Worm (Caenorhabditis elegans) whole organism, L1 larva: ENCODE data around the gene tgn-38.

ENCODE experiments used
- F16B12.6 ChIP-seq: fragments of 150-350 bp; optimal IDR thresholded peaks from 2 replicates; lab custom pipeline; 2014; ENCODE audit warnings: missing biosample characterization, missing genetic modification characterization
- alr-1 ChIP-seq: fragments of 200-800 bp; sonication (Bioruptor generic); optimal IDR thresholded peaks from 2 replicates; lab custom pipeline; 2018; ENCODE audit warnings: borderline replicate concordance, mild to moderate bottlenecking, missing genetic modification characterization, missing compliant biosample characterization
- aly-2 ChIP-seq: fragments of 150-350 bp; optimal IDR thresholded peaks from 2 replicates; lab custom pipeline; 2014; ENCODE audit warnings: missing biosample characterization, missing genetic modification characterization
- ama-1 ChIP-seq: fragments of 150-350 bp; optimal IDR thresholded peaks from 2 replicates; lab custom pipeline; 2014
- blmp-1 ChIP-seq: fragments of 150-350 bp; optimal IDR thresholded peaks from 2 replicates; lab custom pipeline; 2014; ENCODE audit warnings: missing biosample characterization, missing genetic modification characterization
- ceh-90 ChIP-seq: sonication (generic microtip); optimal IDR thresholded peaks from 2 replicates; lab custom pipeline; 2016; ENCODE audit warnings: missing genetic modification characterization, missing compliant biosample characterization
- ces-1 ChIP-seq: fragments of 150-350 bp; optimal IDR thresholded peaks from 2 replicates; lab custom pipeline; 2014; ENCODE audit warnings: missing biosample characterization, missing genetic modification reagents, missing genetic modification characterization
- efl-1 ChIP-seq, 4 experiments: fragments of 150-350 bp; optimal IDR thresholded peaks in 3 of 4; peaks in 1 of 4; 1 replicate in 1 of 4; 2 replicates in 3 of 4; lab custom pipeline; 2014; ENCODE audit warnings: missing biosample characterization in 2 of 4, missing genetic modification characterization in 2 of 4, missing genetic modification reagents in 2 of 4
- egl-27 ChIP-seq, 2 experiments: fragments of 150-350 bp in 1 of 2; sonication (generic microtip); optimal IDR thresholded peaks; 3 replicates each; lab custom pipeline; 2017 to 2018; ENCODE audit warnings: missing biosample characterization in 2 of 2, missing genetic modification characterization in 2 of 2, missing genetic modification reagents in 2 of 2
- elt-2 ChIP-seq: sonication (generic microtip); optimal IDR thresholded peaks from 2 replicates; lab custom pipeline; 2016; ENCODE audit warnings: missing genetic modification characterization, mild to moderate bottlenecking, inconsistent platforms, missing compliant biosample characterization, missing genetic modification reagents
- elt-3 ChIP-seq, 6 experiments: fragments of 150-350 bp in 1 of 6; sonication (generic microtip); optimal IDR thresholded peaks; 2 replicates each; lab custom pipeline; 2017 to 2018; ENCODE audit warnings: missing biosample characterization in 6 of 6, missing genetic modification characterization in 6 of 6, inconsistent platforms in 1 of 6
- ets-5 ChIP-seq: fragments of 200-800 bp; sonication (Bioruptor generic); IDR thresholded peaks from 2 replicates; pipeline ENCODE4 v1.3.6; 2022; ENCODE audit warnings: missing genetic modification characterization, missing compliant biosample characterization
- fkh-10 ChIP-seq: sonication (generic microtip); optimal IDR thresholded peaks from 2 replicates; lab custom pipeline; 2017; ENCODE audit warnings: missing biosample characterization, missing genetic modification reagents, missing genetic modification characterization
- fkh-4 ChIP-seq: sonication (generic microtip); optimal IDR thresholded peaks from 2 replicates; lab custom pipeline; 2016; ENCODE audit warnings: missing compliant biosample characterization, missing genetic modification characterization, borderline replicate concordance
- fkh-8 ChIP-seq: sonication (generic microtip); optimal IDR thresholded peaks from 2 replicates; lab custom pipeline; 2016; ENCODE audit warnings: mild to moderate bottlenecking, missing genetic modification characterization, missing compliant biosample characterization
- fos-1 ChIP-seq: fragments of 150-350 bp; optimal IDR thresholded peaks from 2 replicates; lab custom pipeline; 2014; ENCODE audit warnings: missing biosample characterization, missing genetic modification characterization
- hlh-4 ChIP-seq: sonication (generic microtip); optimal IDR thresholded peaks from 2 replicates; lab custom pipeline; 2016; ENCODE audit warnings: mild to moderate bottlenecking, missing genetic modification characterization, missing compliant biosample characterization
- isw-1 ChIP-seq: fragments of 200-800 bp; sonication (Bioruptor generic); IDR thresholded peaks from 2 replicates; pipeline ENCODE4 v1.3.6; 2022; ENCODE audit warnings: missing genetic modification characterization, missing compliant biosample characterization
- jun-1 ChIP-seq: fragments of 150-350 bp; optimal IDR thresholded peaks from 2 replicates; lab custom pipeline; 2014; ENCODE audit warnings: missing biosample characterization, missing genetic modification reagents, missing genetic modification characterization
- lin-14 ChIP-seq: fragments of 200-800 bp; sonication (Bioruptor generic); optimal IDR thresholded peaks from 2 replicates; lab custom pipeline; 2018; ENCODE audit warnings: mild to moderate bottlenecking, missing genetic modification characterization, moderate library complexity, missing compliant biosample characterization
- lin-15B ChIP-seq: fragments of 150-350 bp; sonication (generic microtip); optimal IDR thresholded peaks from 3 replicates; lab custom pipeline; 2014; ENCODE audit warnings: missing biosample characterization, missing genetic modification characterization
- lin-35 ChIP-seq, 2 experiments: fragments of 150-350 bp; optimal IDR thresholded peaks; 2 replicates each; lab custom pipeline; 2014; ENCODE audit warnings: missing biosample characterization in 2 of 2, missing genetic modification characterization in 2 of 2, missing genetic modification reagents in 2 of 2
- lin-39 ChIP-seq: fragments of 150-350 bp; optimal IDR thresholded peaks from 2 replicates; lab custom pipeline; 2014; ENCODE audit warnings: missing biosample characterization, missing genetic modification reagents, missing genetic modification characterization
- lir-3 ChIP-seq: sonication (generic microtip); optimal IDR thresholded peaks from 2 replicates; lab custom pipeline; 2016; ENCODE audit warnings: mild to moderate bottlenecking, missing genetic modification characterization, moderate library complexity, missing compliant biosample characterization; ENCODE audit not compliant: poor library complexity
- mab-9 ChIP-seq: fragments of 200-800 bp; sonication (Bioruptor generic); IDR thresholded peaks from 2 replicates; pipeline ENCODE4 v1.3.6; 2022; ENCODE audit warnings: missing genetic modification reagents, missing genetic modification characterization, missing compliant biosample characterization
- mep-1 ChIP-seq: fragments of 150-350 bp; optimal IDR thresholded peaks from 2 replicates; lab custom pipeline; 2014; ENCODE audit warnings: missing biosample characterization, missing genetic modification characterization
- nhr-19 ChIP-seq: fragments of 200-800 bp; sonication (Bioruptor generic); conservative IDR thresholded peaks from 2 replicates; pipeline ENCODE4 v1.3.6; 2022; ENCODE audit warnings: missing genetic modification characterization, missing compliant biosample characterization
- nhr-20 ChIP-seq: sonication (generic microtip); optimal IDR thresholded peaks from 2 replicates; lab custom pipeline; 2016; ENCODE audit warnings: mild to moderate bottlenecking, missing genetic modification characterization, missing compliant biosample characterization
- nhr-237 ChIP-seq: fragments of 150-350 bp; optimal IDR thresholded peaks from 2 replicates; lab custom pipeline; 2014; ENCODE audit warnings: missing biosample characterization, missing genetic modification characterization
- nhr-47 ChIP-seq: sonication (generic microtip); optimal IDR thresholded peaks from 2 replicates; lab custom pipeline; 2016; ENCODE audit warnings: mild to moderate bottlenecking, missing genetic modification characterization, moderate library complexity, missing compliant biosample characterization
- nhr-71 ChIP-seq: sonication (generic microtip); optimal IDR thresholded peaks from 2 replicates; lab custom pipeline; 2016; ENCODE audit warnings: mild to moderate bottlenecking, missing genetic modification characterization, moderate library complexity, missing compliant biosample characterization
- nhr-77 ChIP-seq: fragments of 150-350 bp; optimal IDR thresholded peaks from 2 replicates; lab custom pipeline; 2014; ENCODE audit warnings: missing biosample characterization, missing genetic modification characterization
- nhr-84 ChIP-seq: sonication (generic microtip); optimal IDR thresholded peaks from 2 replicates; lab custom pipeline; 2017; ENCODE audit warnings: missing biosample characterization, missing genetic modification characterization
- nhr-90 ChIP-seq: sonication (generic microtip); optimal IDR thresholded peaks from 2 replicates; lab custom pipeline; 2016; ENCODE audit warnings: mild to moderate bottlenecking, missing genetic modification characterization, missing compliant biosample characterization; ENCODE audit not compliant: poor library complexity
- pqm-1 ChIP-seq: sonication (generic microtip); optimal IDR thresholded peaks from 3 replicates; lab custom pipeline; 2017; ENCODE audit warnings: missing biosample characterization, missing genetic modification characterization
- rnt-1 ChIP-seq: sonication (generic microtip); optimal IDR thresholded peaks from 2 replicates; lab custom pipeline; 2016; ENCODE audit warnings: mild to moderate bottlenecking, missing genetic modification characterization, moderate library complexity, missing compliant biosample characterization
- skn-1 ChIP-seq: fragments of 150-350 bp; optimal IDR thresholded peaks from 2 replicates; lab custom pipeline; 2014; ENCODE audit warnings: missing biosample characterization, missing genetic modification characterization
- snpc-4 ChIP-seq: fragments of 150-350 bp; optimal IDR thresholded peaks from 2 replicates; lab custom pipeline; 2014; ENCODE audit warnings: missing biosample characterization, missing genetic modification characterization
- sox-4 ChIP-seq: sonication (generic microtip); optimal IDR thresholded peaks from 2 replicates; lab custom pipeline; 2016; ENCODE audit warnings: missing genetic modification characterization, missing compliant biosample characterization
- sptf-1 ChIP-seq: fragments of 150-350 bp; optimal IDR thresholded peaks from 2 replicates; lab custom pipeline; 2014; ENCODE audit warnings: missing biosample characterization, missing genetic modification characterization
- swsn-7 ChIP-seq: sonication (generic microtip); optimal IDR thresholded peaks from 2 replicates; lab custom pipeline; 2016; ENCODE audit warnings: missing genetic modification characterization, missing compliant biosample characterization
- tbx-2 ChIP-seq: sonication (generic microtip); optimal IDR thresholded peaks from 2 replicates; lab custom pipeline; 2016; ENCODE audit warnings: missing genetic modification characterization, missing compliant biosample characterization
- tlp-1 ChIP-seq: fragments of 150-350 bp; optimal IDR thresholded peaks from 2 replicates; lab custom pipeline; 2014; ENCODE audit warnings: missing biosample characterization, missing genetic modification characterization
- unc-130 ChIP-seq: fragments of 150-350 bp; optimal IDR thresholded peaks from 2 replicates; lab custom pipeline; 2017; ENCODE audit warnings: missing biosample characterization, missing genetic modification characterization, inconsistent platforms
- unc-30 ChIP-seq: sonication (generic microtip); optimal IDR thresholded peaks from 2 replicates; lab custom pipeline; 2017; ENCODE audit warnings: missing biosample characterization, missing genetic modification characterization
- unc-62 ChIP-seq: fragments of 150-350 bp; optimal IDR thresholded peaks from 2 replicates; lab custom pipeline; 2014; ENCODE audit warnings: missing biosample characterization, missing genetic modification reagents, missing genetic modification characterization
- unc-86 ChIP-seq: sonication (generic microtip); optimal IDR thresholded peaks from 2 replicates; lab custom pipeline; 2016; ENCODE audit warnings: missing genetic modification characterization, missing compliant biosample characterization
- vab-15 ChIP-seq: sonication (generic microtip); optimal IDR thresholded peaks from 2 replicates; lab custom pipeline; 2017; ENCODE audit warnings: missing genotype, mild to moderate bottlenecking, missing genetic modification characterization, missing compliant biosample characterization
- xbp-1 ChIP-seq: sonication (generic microtip); optimal IDR thresholded peaks from 2 replicates; lab custom pipeline; 2016; ENCODE audit warnings: missing genetic modification characterization, missing compliant biosample characterization
- zag-1 ChIP-seq: fragments of 150-350 bp; optimal IDR thresholded peaks from 2 replicates; lab custom pipeline; 2014; ENCODE audit warnings: missing biosample characterization, missing genetic modification characterization
- ztf-11 ChIP-seq, 2 experiments: sonication (generic microtip); optimal IDR thresholded peaks; 2 replicates each; lab custom pipeline; 2016 to 2017; ENCODE audit warnings: missing genetic modification characterization in 2 of 2, missing biosample characterization in 1 of 2, missing compliant biosample characterization in 1 of 2
- ztf-4 ChIP-seq: fragments of 150-350 bp; optimal IDR thresholded peaks from 2 replicates; lab custom pipeline; 2014; ENCODE audit warnings: missing biosample characterization, missing genetic modification characterization

tgn-38 gene

ce11 chrIV:12051049-12051792, 22.2 kb upstream of the tgn-38 start, which contains the start of the genes bre-5 and spt-5 (continued):
- TF ChIP-seq sox-4 (tag; lab: Kevin White, UChicago) = no peak
- TF ChIP-seq nhr-19 (GFP tag; lab: Robert Waterston, UW) = 0 out of 2 replicates have a peak, but pooled peaks have one; percentile 12
- TF ChIP-seq fkh-8 = no peak
- no peak for TF ChIP-seq fkh-10 (GFP tag; lab: Kevin White, UChicago)
- no peak for TF ChIP-seq mep-1 (tag; lab: Kevin White, UChicago)
- TF ChIP-seq isw-1 (GFP tag; lab: Robert Waterston, UW) = no peak
- TF ChIP-seq nhr-237 (tag; lab: Kevin White, UChicago) = no peak
- no peak for TF ChIP-seq unc-62 (GFP tag; lab: Kevin White, UChicago)
- TF ChIP-seq ces-1 (GFP tag; lab: Kevin White, UChicago) = no peak
- no peak for TF ChIP-seq ets-5 (GFP tag; lab: Robert Waterston, UW)
- TF ChIP-seq ztf-4 (tag; lab: Kevin White, UChicago) = no peak
- no peak for TF ChIP-seq lir-3 (tag; lab: Kevin White, UChicago)
- no peak for TF ChIP-seq ztf-11 (tag; optimal IDR thresholded peaks at IDR 0.05; lab: Kevin White, UChicago)
- TF ChIP-seq lin-35 (GFP tag; optimal IDR thresholded peaks at IDR 0.05; lab: Kevin White, UChicago) = peak; percentile 29 to 38
- no peak for TF ChIP-seq aly-2 (tag; lab: Kevin White, UChicago)
- no peak for TF ChIP-seq fos-1 (tag; lab: Kevin White, UChicago)
- no peak for TF ChIP-seq lin-39 (tag; lab: Kevin White, UChicago)
- peak; percentile 24 to 47 for TF ChIP-seq efl-1 (optimal IDR thresholded peaks at IDR 0.05; lab: Kevin White, UChicago)
- peak; percentile 50 to 72 for TF ChIP-seq efl-1 (GFP tag; optimal IDR thresholded peaks at IDR 0.05 in 1 of 2; lab: Kevin White, UChicago)
- no peak for TF ChIP-seq hlh-4
- TF ChIP-seq vab-15 = no peak
- TF ChIP-seq unc-86 = no peak
- no peak for TF ChIP-seq jun-1 (tag; lab: Kevin White, UChicago)
- peak; percentile 52 for TF ChIP-seq nhr-47 (tag; lab: Kevin White, UChicago)
- TF ChIP-seq pqm-1 = no peak
- no peak for TF ChIP-seq fkh-4 (tag; lab: Kevin White, UChicago)
- TF ChIP-seq nhr-84 (tag; lab: Kevin White, UChicago) = no peak
- TF ChIP-seq unc-130 (tag; lab: Kevin White, UChicago) = peak; percentile 61
- TF ChIP-seq F16B12.6 = peak; percentile 85
- TF ChIP-seq lin-15B (tag; lab: Kevin White, UChicago) = no peak
- TF ChIP-seq nhr-90 (tag; lab: Kevin White, UChicago) = no peak
- no peak for TF ChIP-seq ama-1 (lab: Kevin White, UChicago)
- no peak for TF ChIP-seq elt-3 (tag; optimal IDR thresholded peaks at IDR 0.05; lab: Kevin White, UChicago)
- TF ChIP-seq lin-14 = no peak
- TF ChIP-seq nhr-20 = peak; percentile 34
- no peak for TF ChIP-seq unc-30 (tag; lab: Kevin White, UChicago)
- no peak for TF ChIP-seq mab-9 (GFP tag; lab: Robert Waterston, UW)
- TF ChIP-seq rnt-1 (tag; lab: Kevin White, UChicago) = peak; percentile 5
- TF ChIP-seq tlp-1 (tag; lab: Kevin White, UChicago) = no peak
- peak; percentile 16 for TF ChIP-seq xbp-1 (tag; lab: Kevin White, UChicago)
- TF ChIP-seq sptf-1 (tag; lab: Kevin White, UChicago) = no peak
- no peak for TF ChIP-seq tbx-2 (tag; lab: Kevin White, UChicago)
- TF ChIP-seq nhr-77 (tag; lab: Kevin White, UChicago) = no peak
- TF ChIP-seq skn-1 = no peak
- peak; percentile 25 for TF ChIP-seq swsn-7 (tag; lab: Kevin White, UChicago)
- TF ChIP-seq zag-1 = no peak
- no peak for TF ChIP-seq egl-27 (tag; optimal IDR thresholded peaks at IDR 0.05; lab: Kevin White, UChicago)
- no peak for TF ChIP-seq ceh-90
- no peak for TF ChIP-seq elt-2 (tag; lab: Kevin White, UChicago)
- no peak for TF ChIP-seq alr-1 (tag; lab: Kevin White, UChicago)
- TF ChIP-seq blmp-1 (tag; lab: Kevin White, UChicago) = no peak
- no peak for TF ChIP-seq snpc-4 (tag; lab: Kevin White, UChicago)
- TF ChIP-seq nhr-71 (tag; lab: Kevin White, UChicago) = peak; percentile 48
